Worm (Caenorhabditis elegans): ENCODE results near the gene ncs-5.

ce11 chrV:18771804-18772386 is 47.7 kb upstream of the ncs-5 start:
- TF ChIP-seq mab-5 (tag; optimal IDR thresholded peaks at IDR 0.05) (no peak), mdl-1 (tag; optimal IDR thresholded peaks at IDR 0.05) (no peak), lin-13 (GFP tag; optimal IDR thresholded peaks at IDR 0.05) (no peak), elt-1 (tag; optimal IDR thresholded peaks at IDR 0.05) (no peak), elt-3 (tag; optimal IDR thresholded peaks at IDR 0.05) (no peak), blmp-1 (tag; optimal IDR thresholded peaks at IDR 0.05; ENCODE audit: insufficient read depth) (no peak), skn-1 (tag; optimal IDR thresholded peaks at IDR 0.05) (no peak), lsy-2 (tag; optimal IDR thresholded peaks at IDR 0.05) (no peak), lin-11 (tag; optimal IDR thresholded peaks at IDR 0.05) (no peak), unc-55 (GFP tag; optimal IDR thresholded peaks at IDR 0.05) (no peak), mbf-1 (tag; optimal IDR thresholded peaks at IDR 0.05) (no peak), nhr-11 (tag; optimal IDR thresholded peaks at IDR 0.05) (no peak)

Measured in whole organism, L2 larva.